Worm (Caenorhabditis elegans) whole organism, L3 larva: ENCODE data around the gene F46F2.5.

Experiments used
- aly-2 ChIP-seq: fragments of 150-350 bp; optimal IDR thresholded peaks from 2 replicates; lab custom pipeline; 2014; ENCODE audit warnings: missing biosample characterization, missing genetic modification characterization
- ama-1 ChIP-seq: fragments of 150-350 bp; optimal IDR thresholded peaks from 2 replicates; lab custom pipeline; 2018
- elt-1 ChIP-seq: fragments of 150-350 bp; optimal IDR thresholded peaks from 2 replicates; lab custom pipeline; 2014; ENCODE audit warnings: missing biosample characterization, missing genetic modification characterization
- elt-2 ChIP-seq: sonication (generic microtip); optimal IDR thresholded peaks from 2 replicates; lab custom pipeline; 2016; ENCODE audit warnings: missing genetic modification reagents, mild to moderate bottlenecking, missing genetic modification characterization, missing compliant biosample characterization
- fos-1 ChIP-seq: fragments of 150-350 bp; optimal IDR thresholded peaks from 2 replicates; lab custom pipeline; 2014; ENCODE audit warnings: missing biosample characterization, missing genetic modification characterization
- jun-1 ChIP-seq: fragments of 150-350 bp; optimal IDR thresholded peaks from 2 replicates; lab custom pipeline; 2014; ENCODE audit warnings: missing biosample characterization, missing genetic modification reagents, missing genetic modification characterization
- lin-15B ChIP-seq: fragments of 150-350 bp; optimal IDR thresholded peaks from 2 replicates; lab custom pipeline; 2014; ENCODE audit warnings: missing biosample characterization, missing genetic modification characterization
- nhr-23 ChIP-seq: fragments of 150-350 bp; optimal IDR thresholded peaks from 2 replicates; lab custom pipeline; 2014; ENCODE audit warnings: missing biosample characterization, missing genetic modification reagents, missing genetic modification characterization
- nhr-76 ChIP-seq: fragments of 150-350 bp; sonication (generic microtip); optimal IDR thresholded peaks from 5 replicates; lab custom pipeline; 2014; ENCODE audit warnings: missing biosample characterization, missing genetic modification characterization
- pqm-1 ChIP-seq: fragments of 150-350 bp; optimal IDR thresholded peaks from 2 replicates; lab custom pipeline; 2017; ENCODE audit warnings: missing biosample characterization, missing genetic modification characterization, inconsistent platforms
- sea-2 ChIP-seq: fragments of 150-350 bp; sonication (generic microtip); optimal IDR thresholded peaks from 4 replicates; lab custom pipeline; 2014; ENCODE audit warnings: missing biosample characterization, missing genetic modification reagents, missing genetic modification characterization
- skn-1 ChIP-seq: fragments of 150-350 bp; optimal IDR thresholded peaks from 2 replicates; lab custom pipeline; 2014; ENCODE audit warnings: missing biosample characterization, missing genetic modification characterization
- unc-39 ChIP-seq: sonication (generic microtip); optimal IDR thresholded peaks from 4 replicates; lab custom pipeline; 2017; ENCODE audit warnings: missing biosample characterization, missing genetic modification characterization
- unc-62 ChIP-seq: fragments of 150-350 bp; sonication (generic microtip); optimal IDR thresholded peaks from 4 replicates; lab custom pipeline; 2014; ENCODE audit warnings: missing biosample characterization, missing genetic modification reagents, missing genetic modification characterization

DNA sequence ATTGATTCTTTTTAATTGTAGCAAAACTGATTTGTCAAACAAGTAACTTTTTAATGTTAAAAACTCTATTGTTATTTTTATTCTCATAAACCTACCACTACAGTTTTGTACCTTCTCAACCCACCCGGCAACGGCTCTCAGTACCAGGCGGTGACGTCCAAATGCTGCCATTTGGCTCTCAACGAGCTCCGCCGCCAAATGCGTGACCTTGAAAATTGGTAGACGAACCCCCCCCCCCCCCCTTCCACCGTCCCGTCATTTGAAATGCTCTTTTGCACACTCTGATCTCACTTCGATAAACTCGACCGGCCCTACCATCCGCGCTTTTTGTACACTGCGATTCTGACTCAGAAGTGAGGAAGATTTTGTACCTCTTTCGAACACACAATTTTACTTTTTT lies 46.2 kb downstream of the F46F2.5 start:
- TF ChIP-seq elt-1 (tag; lab: Kevin White, UChicago) = no peak
- no peak for TF ChIP-seq unc-62
- TF ChIP-seq ama-1 (lab: Kevin White, UChicago) = no peak
- no peak for TF ChIP-seq lin-15B (tag; lab: Kevin White, UChicago)
- no peak for TF ChIP-seq pqm-1
- TF ChIP-seq fos-1 = no peak
- no peak for TF ChIP-seq skn-1
- TF ChIP-seq nhr-23 (tag; lab: Kevin White, UChicago) = no peak
- no peak for TF ChIP-seq nhr-76 (tag; lab: Kevin White, UChicago)
- TF ChIP-seq sea-2 (GFP tag; lab: Kevin White, UChicago) = no peak
- TF ChIP-seq jun-1 (tag; lab: Kevin White, UChicago) = no peak
- no peak for TF ChIP-seq unc-39 (tag; lab: Kevin White, UChicago)
- no peak for TF ChIP-seq aly-2
- no peak for TF ChIP-seq elt-2
